Fruit fly (Drosophila melanogaster) whole organism, pupa: ENCODE measurements around the gene sas.

Experiments used
- CG14655 ChIP-seq: fragments of 200-800 bp; sonication (Bioruptor generic); optimal IDR thresholded peaks from 3 replicates; lab custom pipeline; 2017; ENCODE audit warnings: mild to moderate bottlenecking, missing biosample characterization, missing genetic modification reagents, missing genetic modification characterization
- CG8159 ChIP-seq: fragments of 200-800 bp; sonication (Bioruptor generic); optimal IDR thresholded peaks from 3 replicates; lab custom pipeline; 2018; ENCODE audit warnings: missing biosample characterization, mild to moderate bottlenecking, missing genetic modification characterization, moderate library complexity
- CG9948 ChIP-seq: fragments of 200-800 bp; sonication (Bioruptor generic); optimal IDR thresholded peaks from 2 replicates; lab custom pipeline; 2018; ENCODE audit warnings: missing biosample characterization, mild to moderate bottlenecking, missing genetic modification characterization, moderate library complexity
- Ets98B ChIP-seq: fragments of 200-800 bp; sonication (Bioruptor generic); IDR thresholded peaks from 2 replicates; pipeline ENCODE4 v1.3.6; 2022; ENCODE audit warnings: missing biosample characterization, missing genetic modification characterization

dm6 chr3R:7116511-7116910, 46.1 kb upstream of the sas start:
- TF ChIP-seq CG14655 (GFP tag; lab: Kevin White, UChicago) (no peak), CG9948 (tag; lab: Kevin White, UChicago) (no peak), CG8159 (tag; lab: Kevin White, UChicago) (no peak), Ets98B (GFP tag; lab: Robert Waterston, UW) (no peak)
